Fruit fly (Drosophila melanogaster) whole organism, adult: Measurements from ENCODE around the gene P5CDh2.
A peak's percentile ranks its signal among the peaks of the same experiment; 100 is the strongest.

Source experiments
- CG12768 ChIP-seq: fragments of 200-800 bp; sonication (Bioruptor generic); optimal IDR thresholded peaks from 2 replicates; lab custom pipeline; 2017; ENCODE audit warnings: missing biosample characterization, missing genetic modification characterization, mild to moderate bottlenecking, moderate library complexity, missing genetic modification reagents
- CG1620 ChIP-seq: fragments of 200-800 bp; sonication (Bioruptor generic); optimal IDR thresholded peaks from 2 replicates; lab custom pipeline; 2016; ENCODE audit warnings: missing biosample characterization, missing genetic modification characterization
- CG33017 ChIP-seq: fragments of 200-800 bp; sonication (Bioruptor generic); optimal IDR thresholded peaks from 2 replicates; lab custom pipeline; 2018; ENCODE audit warnings: missing biosample characterization, mild to moderate bottlenecking, missing genetic modification characterization, moderate library complexity
- CG7101 ChIP-seq: fragments of 200-800 bp; sonication (Bioruptor generic); optimal IDR thresholded peaks from 2 replicates; lab custom pipeline; 2018; ENCODE audit warnings: missing biosample characterization, mild to moderate bottlenecking, missing genetic modification characterization, moderate library complexity
- cic ChIP-seq: fragments of 200-800 bp; sonication (Bioruptor generic); optimal IDR thresholded peaks from 2 replicates; lab custom pipeline; 2017; ENCODE audit warnings: missing biosample characterization, mild to moderate bottlenecking, missing genetic modification characterization, moderate library complexity
- cnc ChIP-seq, 2 experiments: fragments of >200 bp; optimal IDR thresholded peaks; 2 replicates each; lab custom pipeline; 2017

- TF ChIP-seq cnc (optimal IDR thresholded peaks at IDR 0.05; lab: Kevin White, UChicago) (no peak), cic (GFP tag; lab: Kevin White, UChicago) (peak; percentile 69), CG7101 (tag; lab: Kevin White, UChicago) (no peak), CG12768 (GFP tag; lab: Kevin White, UChicago) (peak; percentile 28), CG33017 (tag; lab: Kevin White, UChicago) (peak; percentile 32), CG1620 (GFP tag; lab: Kevin White, UChicago) (no peak)
Measured at dm6 chr3R:21851592-21852578, 25.9 kb upstream of the P5CDh2 start.
